Worm (Caenorhabditis elegans): ENCODE results near the gene ZK353.2.

ZK353.2 gene

DNA sequence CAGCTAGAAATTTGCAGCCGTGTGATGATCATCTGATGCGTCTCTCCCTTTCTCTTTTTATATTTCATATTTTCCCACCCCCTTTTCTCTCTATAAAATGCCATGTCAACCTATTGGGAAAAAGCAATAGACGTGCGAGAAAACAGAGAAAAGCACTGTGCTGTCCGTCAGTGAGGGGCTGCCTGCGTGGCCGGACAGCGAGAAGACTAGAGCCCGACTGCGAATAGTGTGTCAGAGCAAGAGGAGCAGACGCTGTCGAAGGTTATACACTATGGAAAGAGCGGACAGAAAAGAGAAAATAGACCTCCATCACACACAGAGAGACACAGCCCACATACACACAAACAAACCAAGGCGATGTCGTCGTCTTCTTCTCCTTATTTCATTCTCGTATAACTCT, 26.6 kb downstream of the ZK353.2 start (continued):
- TF ChIP-seq snpc-1.2 (GFP tag; IDR thresholded peaks at IDR 0.05) (no peak), lin-38 (GFP tag; IDR thresholded peaks at IDR 0.05) (peak; percentile 38; the same call in 1 of the 2 replicates), zip-2 (tag; optimal IDR thresholded peaks at IDR 0.05) (no peak), dmd-8 (GFP tag; IDR thresholded peaks at IDR 0.05) (no peak), F26F4.8 (GFP tag; conservative IDR thresholded peaks at IDR 0.05) (no peak), nhr-41 (GFP tag; IDR thresholded peaks at IDR 0.05) (0 out of 2 replicates have a peak, but pooled peaks have one; percentile 37), daf-16 (GFP tag; optimal IDR thresholded peaks at IDR 0.05) (peak in 1 of 2 experiments; percentile 66), daf-16 (tag; optimal IDR thresholded peaks at IDR 0.05) (peak; percentile 90), lin-1 (GFP tag; IDR thresholded peaks at IDR 0.05) (0 out of 2 replicates have a peak, but pooled peaks have one; percentile 31), lim-7 (GFP tag; IDR thresholded peaks at IDR 0.05) (peak; percentile 49; the same call in 1 of the 2 replicates), hif-1 (tag; optimal IDR thresholded peaks at IDR 0.05) (peak in 1 of 2 experiments; percentile 64), ceh-20 (GFP tag; IDR thresholded peaks at IDR 0.05) (0 out of 2 replicates have a peak, but pooled peaks have one; percentile 9), mes-2 (tag; optimal IDR thresholded peaks at IDR 0.05; ENCODE audit: poor library complexity, severe bottlenecking) (peak; percentile 79), ceh-44 (GFP tag; IDR thresholded peaks at IDR 0.05) (no peak), nhr-25 (tag; optimal IDR thresholded peaks at IDR 0.05; ENCODE audit: borderline replicate concordance, insufficient read depth) (no peak), mxl-2 (GFP tag; conservative IDR thresholded peaks at IDR 0.05) (no peak), aha-1 (tag) (peak; percentile 97), saeg-2 (GFP tag; IDR thresholded peaks at IDR 0.05) (no peak), hmg-1.1 (GFP tag; IDR thresholded peaks at IDR 0.05) (peak; percentile 71; the same call in 1 of the 2 replicates), ctbp-1 (GFP tag; IDR thresholded peaks at IDR 0.05) (no peak), gei-8 (GFP tag; optimal IDR thresholded peaks at IDR 0.05) (no peak), set-16 (GFP tag; IDR thresholded peaks at IDR 0.05) (peak; percentile 42; the same call in 1 of the 2 replicates), cey-2 (tag; optimal IDR thresholded peaks at IDR 0.05; ENCODE audit: borderline replicate concordance, insufficient read depth) (no peak), dpl-1 (GFP tag; optimal IDR thresholded peaks at IDR 0.05) (peak; percentile 27), dmd-6 (GFP tag; IDR thresholded peaks at IDR 0.05) (peak; percentile 68), daf-12 (tag; optimal IDR thresholded peaks at IDR 0.05) (no peak), ceh-32 (tag; optimal IDR thresholded peaks at IDR 0.05; ENCODE audit: poor library complexity) (no peak), zip-11 (GFP tag; IDR thresholded peaks at IDR 0.05) (no peak), unc-130 (GFP tag; optimal IDR thresholded peaks at IDR 0.05) (no peak), ztf-7 (tag; optimal IDR thresholded peaks at IDR 0.05) (no peak), T20F7.1 (GFP tag; optimal IDR thresholded peaks at IDR 0.05) (peak; percentile 82), Y75B8A.6 (GFP tag; IDR thresholded peaks at IDR 0.05) (no peak), mxl-3 (GFP tag; optimal IDR thresholded peaks at IDR 0.05) (peak; percentile 69), arid-1 (GFP tag; conservative IDR thresholded peaks at IDR 0.05) (peak; percentile 38; the same call in 1 of the 2 replicates), egl-43 (GFP tag; IDR thresholded peaks at IDR 0.05) (peak; percentile 76), fos-1 (tag; optimal IDR thresholded peaks at IDR 0.05) (no peak), madf-9 (GFP tag; conservative IDR thresholded peaks at IDR 0.05) (no peak), lin-39 (tag; optimal IDR thresholded peaks at IDR 0.05) (no peak), vab-7 (GFP tag; IDR thresholded peaks at IDR 0.05) (0 out of 2 replicates have a peak, but pooled peaks have one; percentile 22), ZK337.2 (GFP tag; IDR thresholded peaks at IDR 0.05) (no peak)

DNA sequence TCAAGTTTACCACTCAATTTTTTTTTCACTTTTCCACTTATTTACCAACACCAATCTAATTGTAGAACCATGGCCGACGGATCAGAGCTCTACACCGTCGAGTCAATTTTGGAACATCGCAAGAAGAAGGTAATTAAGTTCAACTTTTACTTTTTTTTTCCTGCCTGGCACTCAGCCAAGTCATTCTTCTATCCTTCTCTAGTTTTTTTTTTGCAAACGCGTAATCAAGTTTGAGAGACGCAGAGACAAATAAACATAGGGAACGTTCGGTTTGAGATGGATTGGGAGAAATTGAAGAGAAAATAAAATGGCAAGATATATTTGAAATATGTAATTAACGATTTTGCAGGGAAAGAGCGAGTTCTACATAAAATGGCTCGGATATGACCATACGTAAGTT, 27.8 kb downstream of the ZK353.2 start, which contains the start of gene cec-1:
Gene cec-1 (plus strand): TSS at position 63 of the 400 bp plus-strand sequence.
- TF ChIP-seq aly-2 (tag; optimal IDR thresholded peaks at IDR 0.05) = no peak
- TF ChIP-seq mep-1 (tag; optimal IDR thresholded peaks at IDR 0.05) = peak; percentile 10
- TF ChIP-seq mxl-2 (GFP tag; conservative IDR thresholded peaks at IDR 0.05) = no peak
- no peak for TF ChIP-seq spr-1 (tag; optimal IDR thresholded peaks at IDR 0.05)
- no peak for TF ChIP-seq nhr-48 (tag; optimal IDR thresholded peaks at IDR 0.05)
- no peak for TF ChIP-seq nhr-10 (tag; optimal IDR thresholded peaks at IDR 0.05)
- TF ChIP-seq jun-1 (tag; optimal IDR thresholded peaks at IDR 0.05) = no peak
- TF ChIP-seq rbr-2 (tag; optimal IDR thresholded peaks at IDR 0.05) = no peak
- TF ChIP-seq Y5F2A.4 (GFP tag; optimal IDR thresholded peaks at IDR 0.05) = no peak
- no peak for TF ChIP-seq php-3 (GFP tag; IDR thresholded peaks at IDR 0.05)
- TF ChIP-seq ztf-7 (tag; optimal IDR thresholded peaks at IDR 0.05) = no peak
- no peak for TF ChIP-seq set-16 (GFP tag; IDR thresholded peaks at IDR 0.05)
- TF ChIP-seq nhr-237 (tag; optimal IDR thresholded peaks at IDR 0.05) = no peak
- TF ChIP-seq hlh-11 (tag; optimal IDR thresholded peaks at IDR 0.05) = peak; percentile 8
- peak; percentile 57 for TF ChIP-seq ces-1 (GFP tag; optimal IDR thresholded peaks at IDR 0.05)
